Worm (Caenorhabditis elegans) whole organism, young adult: ENCODE data around the gene C24G6.8.

Experiments used
- B0019.2 ChIP-seq: fragments of 200-800 bp; sonication (Bioruptor generic); conservative IDR thresholded peaks from 2 replicates; pipeline ENCODE4 v1.3.6; 2022; ENCODE audit warnings: missing genetic modification reagents, missing genetic modification characterization, missing compliant biosample characterization
- F23B12.7 ChIP-seq: sonication (generic microtip); optimal IDR thresholded peaks from 2 replicates; lab custom pipeline; 2017; ENCODE audit warnings: missing genetic modification characterization, mild to moderate bottlenecking, missing compliant biosample characterization, antibody characterized with exemption, moderate library complexity; ENCODE audit not compliant: insufficient read depth
- F49E8.2 ChIP-seq: sonication (generic microtip); optimal IDR thresholded peaks from 3 replicates; lab custom pipeline; 2017; ENCODE audit warnings: missing genetic modification characterization, mild to moderate bottlenecking, missing compliant biosample characterization, antibody characterized with exemption, moderate library complexity; ENCODE audit not compliant: insufficient read depth
- F55B11.4 ChIP-seq: sonication (generic microtip); optimal IDR thresholded peaks from 2 replicates; lab custom pipeline; 2016; ENCODE audit warnings: missing compliant biosample characterization, missing genetic modification characterization, borderline replicate concordance; ENCODE audit not compliant: insufficient read depth
- K12H6.12 ChIP-seq: fragments of 200-800 bp; sonication (Bioruptor generic); optimal IDR thresholded peaks from 2 replicates; lab custom pipeline; 2018; ENCODE audit warnings: mild to moderate bottlenecking, missing genetic modification characterization, missing compliant biosample characterization
- T26A5.8 ChIP-seq: sonication (generic microtip); optimal IDR thresholded peaks from 2 replicates; lab custom pipeline; 2016; ENCODE audit warnings: missing genetic modification characterization, missing compliant biosample characterization
- ZK185.1 ChIP-seq: sonication (generic microtip); optimal IDR thresholded peaks from 2 replicates; lab custom pipeline; 2016; ENCODE audit warnings: mild to moderate bottlenecking, missing genetic modification characterization, missing compliant biosample characterization; ENCODE audit not compliant: poor library complexity, severe bottlenecking
- atf-7 ChIP-seq: sonication (generic microtip); optimal IDR thresholded peaks from 2 replicates; lab custom pipeline; 2017; ENCODE audit warnings: mild to moderate bottlenecking, missing genetic modification characterization, missing compliant biosample characterization
- bed-2 ChIP-seq: fragments of 200-800 bp; sonication (Bioruptor generic); IDR thresholded peaks from 2 replicates; pipeline ENCODE4 v1.3.6; 2022; ENCODE audit warnings: missing genetic modification reagents, missing genetic modification characterization, missing compliant biosample characterization
- ccch-3 ChIP-seq: fragments of 200-800 bp; sonication (Bioruptor generic); optimal IDR thresholded peaks from 2 replicates; lab custom pipeline; 2018; ENCODE audit warnings: mild to moderate bottlenecking, missing genetic modification characterization, missing compliant biosample characterization
- cebp-1 ChIP-seq, 2 experiments: fragments of 200-800 bp in 1 of 2; sonication (Bioruptor generic) in 1 of 2; sonication (generic microtip) in 1 of 2; IDR thresholded peaks in 1 of 2; optimal IDR thresholded peaks in 1 of 2; 2 replicates each; pipeline versions ENCODE4 v1.3.6 to Lab custom; 2017 to 2022; ENCODE audit warnings: missing compliant biosample characterization in 2 of 2, missing genetic modification characterization in 2 of 2, mild to moderate bottlenecking in 1 of 2, missing genetic modification reagents in 1 of 2, moderate library complexity in 1 of 2
- cebp-2 ChIP-seq: fragments of 200-800 bp; sonication (Bioruptor generic); IDR thresholded peaks from 2 replicates; pipeline ENCODE4 v1.3.6; 2022; ENCODE audit warnings: missing genetic modification characterization, missing compliant biosample characterization
- ceh-40 ChIP-seq: fragments of 200-800 bp; sonication (Bioruptor generic); IDR thresholded peaks from 2 replicates; pipeline ENCODE4 v1.3.6; 2022; ENCODE audit warnings: missing genetic modification characterization, missing compliant biosample characterization
- ceh-91 ChIP-seq: fragments of 200-800 bp; sonication (Bioruptor generic); IDR thresholded peaks from 2 replicates; pipeline ENCODE4 v1.3.6; 2022; ENCODE audit warnings: missing genetic modification reagents, missing genetic modification characterization, missing compliant biosample characterization
- dpff-1 ChIP-seq: sonication (generic microtip); optimal IDR thresholded peaks from 2 replicates; lab custom pipeline; 2017; ENCODE audit warnings: mild to moderate bottlenecking, missing genetic modification characterization, missing compliant biosample characterization
- efl-1 ChIP-seq: fragments of 150-350 bp; optimal IDR thresholded peaks from 2 replicates; lab custom pipeline; 2014; ENCODE audit warnings: missing biosample characterization, missing genetic modification reagents, missing genetic modification characterization
- egl-18 ChIP-seq: fragments of 200-800 bp; sonication (Bioruptor generic); IDR thresholded peaks from 2 replicates; pipeline ENCODE4 v1.3.6; 2022; ENCODE audit warnings: missing genetic modification reagents, missing genetic modification characterization, missing compliant biosample characterization
- egl-44 ChIP-seq: fragments of 200-800 bp; sonication (Bioruptor generic); IDR thresholded peaks from 2 replicates; pipeline ENCODE4 v1.3.6; 2022; ENCODE audit warnings: missing genetic modification reagents, missing genetic modification characterization, missing compliant biosample characterization
- ets-4 ChIP-seq: fragments of 200-800 bp; sonication (Bioruptor generic); optimal IDR thresholded peaks from 2 replicates; lab custom pipeline; 2018; ENCODE audit warnings: mild to moderate bottlenecking, missing genetic modification characterization, missing compliant biosample characterization
- hmg-20 ChIP-seq: fragments of 200-800 bp; sonication (Bioruptor generic); IDR thresholded peaks from 2 replicates; pipeline ENCODE4 v1.3.6; 2022; ENCODE audit warnings: missing genetic modification reagents, missing genetic modification characterization, missing compliant biosample characterization
- lag-1 ChIP-seq: fragments of 200-800 bp; sonication (Bioruptor generic); IDR thresholded peaks from 2 replicates; pipeline ENCODE4 v1.3.6; 2022; ENCODE audit warnings: missing genetic modification reagents, missing genetic modification characterization, missing compliant biosample characterization
- lin-40 ChIP-seq: sonication (generic microtip); optimal IDR thresholded peaks from 2 replicates; lab custom pipeline; 2016; ENCODE audit warnings: missing genetic modification characterization, mild to moderate bottlenecking, missing compliant biosample characterization, missing genotype, missing genetic modification reagents
- lin-54 ChIP-seq: fragments of 200-800 bp; sonication (Bioruptor generic); optimal IDR thresholded peaks from 2 replicates; lab custom pipeline; 2018; ENCODE audit warnings: mild to moderate bottlenecking, missing genetic modification characterization, missing compliant biosample characterization
- mel-28 ChIP-seq: sonication (generic microtip); optimal IDR thresholded peaks from 2 replicates; lab custom pipeline; 2016; ENCODE audit warnings: borderline replicate concordance, mild to moderate bottlenecking, missing genetic modification characterization, missing compliant biosample characterization
- mes-4 ChIP-seq: sonication (generic microtip); optimal IDR thresholded peaks from 2 replicates; lab custom pipeline; 2016; ENCODE audit warnings: missing genotype, missing genetic modification characterization, missing compliant biosample characterization
- nfyb-1 ChIP-seq: fragments of 200-800 bp; sonication (Bioruptor generic); IDR thresholded peaks from 2 replicates; pipeline ENCODE4 v1.3.6; 2022; ENCODE audit warnings: missing genetic modification reagents, missing genetic modification characterization, missing compliant biosample characterization
- nhr-120 ChIP-seq: fragments of 200-800 bp; sonication (Bioruptor generic); IDR thresholded peaks from 2 replicates; pipeline ENCODE4 v1.3.6; 2022; ENCODE audit warnings: missing genetic modification characterization, missing compliant biosample characterization
- nhr-80 ChIP-seq: sonication (generic microtip); optimal IDR thresholded peaks from 2 replicates; lab custom pipeline; 2016; ENCODE audit warnings: missing genetic modification characterization, missing compliant biosample characterization
- pbrm-1 ChIP-seq: fragments of 200-800 bp; sonication (Bioruptor generic); IDR thresholded peaks from 2 replicates; pipeline ENCODE4 v1.3.6; 2022; ENCODE audit warnings: missing genetic modification reagents, missing genetic modification characterization, missing compliant biosample characterization
- rec-8 ChIP-seq, 2 experiments: sonication (generic microtip); optimal IDR thresholded peaks; 2 replicates each; lab custom pipeline; 2016; ENCODE audit warnings: mild to moderate bottlenecking in 2 of 2, missing genetic modification characterization in 2 of 2, missing genetic modification reagents in 2 of 2, missing genotype in 2 of 2, missing biosample characterization in 1 of 2, missing compliant biosample characterization in 1 of 2, moderate library complexity in 1 of 2
- repo-1 ChIP-seq: sonication (generic microtip); optimal IDR thresholded peaks from 2 replicates; lab custom pipeline; 2017; ENCODE audit warnings: mild to moderate bottlenecking, missing genetic modification characterization, missing compliant biosample characterization
- sdz-38 ChIP-seq: sonication (generic microtip); optimal IDR thresholded peaks from 2 replicates; lab custom pipeline; 2016; ENCODE audit warnings: missing genotype, missing genetic modification characterization, missing compliant biosample characterization
- snpc-1.1 ChIP-seq: sonication (generic microtip); optimal IDR thresholded peaks from 2 replicates; lab custom pipeline; 2017; ENCODE audit warnings: missing genetic modification characterization, mild to moderate bottlenecking, missing compliant biosample characterization, antibody characterized with exemption, moderate library complexity, missing genotype, missing genetic modification reagents; ENCODE audit not compliant: insufficient read depth
- somi-1 ChIP-seq: fragments of 200-800 bp; sonication (Bioruptor generic); optimal IDR thresholded peaks from 2 replicates; lab custom pipeline; 2018; ENCODE audit warnings: mild to moderate bottlenecking, missing genetic modification characterization, missing compliant biosample characterization
- sptf-2 ChIP-seq: fragments of 200-800 bp; sonication (Bioruptor generic); optimal IDR thresholded peaks from 2 replicates; lab custom pipeline; 2018; ENCODE audit warnings: mild to moderate bottlenecking, missing genetic modification characterization, missing compliant biosample characterization
- unc-130 ChIP-seq: sonication (generic microtip); optimal IDR thresholded peaks from 2 replicates; lab custom pipeline; 2016; ENCODE audit warnings: missing genetic modification reagents, missing genetic modification characterization, missing compliant biosample characterization
- ztf-18 ChIP-seq: sonication (generic microtip); optimal IDR thresholded peaks from 2 replicates; lab custom pipeline; 2016; ENCODE audit warnings: missing genotype, mild to moderate bottlenecking, missing genetic modification characterization, missing compliant biosample characterization
- ztf-26 ChIP-seq: sonication (generic microtip); optimal IDR thresholded peaks from 2 replicates; lab custom pipeline; 2017; ENCODE audit warnings: missing genetic modification characterization, missing compliant biosample characterization
- ztf-28 ChIP-seq: fragments of 200-800 bp; sonication (Bioruptor generic); IDR thresholded peaks from 2 replicates; pipeline ENCODE4 v1.3.6; 2022; ENCODE audit warnings: missing genetic modification reagents, missing genetic modification characterization, missing compliant biosample characterization
- ztf-6 ChIP-seq: fragments of 200-800 bp; sonication (Bioruptor generic); IDR thresholded peaks from 2 replicates; pipeline ENCODE4 v1.3.6; 2022; ENCODE audit warnings: missing genetic modification reagents, missing genetic modification characterization, missing compliant biosample characterization

The C24G6.8 gene

ce11 chrV:5512559-5512958, 23.1 kb downstream of the C24G6.8 start:
- TF ChIP-seq ztf-28 (GFP tag; lab: Robert Waterston, UW): no peak
- peak; percentile 49 for TF ChIP-seq ets-4 (GFP tag; lab: Kevin White, UChicago)
- no peak for TF ChIP-seq bed-2
- TF ChIP-seq nhr-80 (tag; lab: Kevin White, UChicago): peak; percentile 86
- peak; percentile 49 for TF ChIP-seq atf-7 (tag; lab: Kevin White, UChicago)
- no peak for TF ChIP-seq B0019.2 (GFP tag; lab: Robert Waterston, UW)
- no peak for TF ChIP-seq ztf-26 (tag; lab: Kevin White, UChicago)
- no peak for TF ChIP-seq mes-4
- no peak for TF ChIP-seq lag-1
- no peak for TF ChIP-seq sdz-38
- no peak for TF ChIP-seq egl-44 (GFP tag; lab: Robert Waterston, UW)
- TF ChIP-seq T26A5.8: no peak
- TF ChIP-seq repo-1 (tag; lab: Kevin White, UChicago): no peak
- TF ChIP-seq sptf-2 (GFP tag; lab: Kevin White, UChicago): no peak
- TF ChIP-seq mel-28: no peak
- TF ChIP-seq cebp-1 (GFP tag; IDR thresholded peaks at IDR 0.05; lab: Robert Waterston, UW): no peak
- TF ChIP-seq cebp-1 (tag; optimal IDR thresholded peaks at IDR 0.05; lab: Kevin White, UChicago): peak; percentile 37

DNA sequence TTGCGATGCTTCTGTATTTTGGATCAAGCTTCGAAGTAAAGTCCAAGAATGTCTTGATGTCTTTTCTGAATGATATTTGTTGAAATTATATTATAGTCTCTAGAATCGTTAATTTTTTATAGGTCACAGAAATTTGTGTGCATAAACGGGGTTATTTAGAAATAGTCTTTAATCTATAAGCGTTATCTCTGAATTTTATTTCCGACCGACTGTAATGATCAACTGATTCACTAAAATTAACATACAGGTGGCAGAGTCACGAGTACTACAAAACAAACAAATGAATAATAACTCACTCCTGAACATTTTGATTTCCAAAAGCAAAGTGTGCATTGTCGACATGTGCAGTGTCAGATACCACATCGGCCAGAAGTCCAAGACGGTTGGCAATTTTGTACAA, 24.0 kb downstream of the C24G6.8 start:
- TF ChIP-seq nhr-80 (tag; lab: Kevin White, UChicago) (peak; percentile 8), snpc-1.1 (tag; lab: Kevin White, UChicago) (no peak)
- TF ChIP-seq, all 124 proteins: peak for 1

DNA sequence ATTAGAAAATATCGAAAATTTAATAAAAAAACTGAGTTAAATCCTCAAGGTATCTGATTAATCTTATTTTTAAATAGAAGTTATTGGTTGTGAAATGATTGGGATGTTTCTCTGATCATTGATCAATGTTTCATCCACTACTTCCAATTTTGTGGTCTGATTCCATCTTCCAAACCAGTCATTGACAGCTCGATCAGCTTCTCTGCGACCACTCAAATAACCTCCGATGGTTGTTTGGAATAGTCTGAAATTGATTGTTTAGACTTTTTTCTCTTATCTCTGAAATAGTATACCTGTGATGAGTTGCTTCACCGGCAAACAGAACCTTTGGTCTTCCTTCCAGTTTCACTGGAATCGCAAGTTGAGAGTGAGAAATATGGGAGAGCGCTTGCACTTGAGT, 25.7 kb downstream of the C24G6.8 start:
- TF ChIP-seq ceh-91: no peak
- no peak for TF ChIP-seq dpff-1 (tag; lab: Kevin White, UChicago)
- TF ChIP-seq nhr-80 (tag; lab: Kevin White, UChicago): peak; percentile 78
- peak; percentile 31 for TF ChIP-seq ztf-18 (tag; lab: Kevin White, UChicago)
- TF ChIP-seq, all 124 proteins: peak for 2

ce11 chrV:5509134-5509533, 26.5 kb downstream of the C24G6.8 start:
- TF ChIP-seq ZK185.1 (tag; lab: Kevin White, UChicago): no peak
- TF ChIP-seq nfyb-1 (GFP tag; lab: Robert Waterston, UW): no peak
- no peak for TF ChIP-seq egl-18 (GFP tag; lab: Robert Waterston, UW)
- TF ChIP-seq hmg-20 (GFP tag; lab: Robert Waterston, UW): no peak
- no peak for TF ChIP-seq K12H6.12 (tag; lab: Kevin White, UChicago)
- TF ChIP-seq cebp-2: no peak
- no peak for TF ChIP-seq ztf-28 (GFP tag; lab: Robert Waterston, UW)
- TF ChIP-seq B0019.2 (GFP tag; lab: Robert Waterston, UW): no peak
- no peak for TF ChIP-seq efl-1 (GFP tag; lab: Kevin White, UChicago)
- TF ChIP-seq, all 124 proteins: peak for 0

DNA sequence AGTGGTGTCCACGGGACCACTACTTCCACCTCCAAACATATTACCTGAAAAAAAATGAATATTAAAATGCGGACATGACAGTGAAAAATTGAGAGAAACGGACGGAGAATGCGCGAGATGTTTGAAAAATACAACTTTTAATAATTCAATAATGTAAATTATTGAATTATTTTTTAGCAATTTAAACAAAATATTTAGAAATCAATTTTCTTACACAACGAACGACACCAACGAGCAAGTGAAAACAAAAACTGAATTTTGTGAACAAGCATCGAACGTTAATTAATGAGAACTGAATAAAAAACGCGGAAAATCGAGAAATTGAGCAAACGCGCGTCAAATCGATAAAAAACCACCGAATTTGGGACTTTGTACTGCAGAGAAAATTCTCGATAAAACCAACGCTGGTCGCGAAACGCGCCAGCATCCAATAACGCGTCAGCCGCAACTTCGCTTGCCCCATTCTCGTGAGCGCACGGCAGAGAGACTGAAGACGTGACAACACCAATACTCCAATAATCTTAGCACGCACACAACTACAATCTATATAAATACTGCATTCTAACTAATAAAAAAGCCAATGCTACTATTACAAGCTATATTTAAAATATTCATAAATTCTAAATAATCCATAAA, 30.7 kb downstream of the C24G6.8 start, which contains the start of the genes dnj-19 and nhr-47:
TSS of gene dnj-19 (minus strand) at position 51 of the 636 bp plus-strand sequence.
TSS of gene nhr-47 (plus strand) at position 447 of the 636 bp plus-strand sequence.
- no peak for TF ChIP-seq lag-1
- TF ChIP-seq pbrm-1: peak; percentile 96
- no peak for TF ChIP-seq rec-8 (tag; optimal IDR thresholded peaks at IDR 0.05; lab: Kevin White, UChicago)
- TF ChIP-seq nhr-120 (GFP tag; lab: Robert Waterston, UW): no peak
- TF ChIP-seq F49E8.2: peak; percentile 58
- peak; percentile 89 for TF ChIP-seq egl-44 (GFP tag; lab: Robert Waterston, UW)
- TF ChIP-seq unc-130 (GFP tag; lab: Kevin White, UChicago): peak; percentile 59
- no peak for TF ChIP-seq F55B11.4 (tag; lab: Kevin White, UChicago)
- TF ChIP-seq mes-4: no peak
- no peak for TF ChIP-seq ceh-40 (GFP tag; lab: Robert Waterston, UW)
- TF ChIP-seq B0019.2 (GFP tag; lab: Robert Waterston, UW): 0 out of 2 replicates have a peak, but pooled peaks have one; percentile 41
- peak; percentile 73 for TF ChIP-seq K12H6.12 (tag; lab: Kevin White, UChicago)
- TF ChIP-seq ccch-3 (GFP tag; lab: Kevin White, UChicago): no peak
- TF ChIP-seq F23B12.7 (tag; lab: Kevin White, UChicago): peak; percentile 52
- TF ChIP-seq lin-54 (GFP tag; lab: Kevin White, UChicago): peak; percentile 91
- peak; percentile 76; the same call in 1 of the 2 replicates for TF ChIP-seq ztf-6 (GFP tag; lab: Robert Waterston, UW)
- peak; percentile 55 for TF ChIP-seq somi-1
- TF ChIP-seq lin-40 (tag; lab: Kevin White, UChicago): peak; percentile 95
